Worm (Caenorhabditis elegans): ENCODE data around the gene pstk-1.

The pstk-1 gene

DNA sequence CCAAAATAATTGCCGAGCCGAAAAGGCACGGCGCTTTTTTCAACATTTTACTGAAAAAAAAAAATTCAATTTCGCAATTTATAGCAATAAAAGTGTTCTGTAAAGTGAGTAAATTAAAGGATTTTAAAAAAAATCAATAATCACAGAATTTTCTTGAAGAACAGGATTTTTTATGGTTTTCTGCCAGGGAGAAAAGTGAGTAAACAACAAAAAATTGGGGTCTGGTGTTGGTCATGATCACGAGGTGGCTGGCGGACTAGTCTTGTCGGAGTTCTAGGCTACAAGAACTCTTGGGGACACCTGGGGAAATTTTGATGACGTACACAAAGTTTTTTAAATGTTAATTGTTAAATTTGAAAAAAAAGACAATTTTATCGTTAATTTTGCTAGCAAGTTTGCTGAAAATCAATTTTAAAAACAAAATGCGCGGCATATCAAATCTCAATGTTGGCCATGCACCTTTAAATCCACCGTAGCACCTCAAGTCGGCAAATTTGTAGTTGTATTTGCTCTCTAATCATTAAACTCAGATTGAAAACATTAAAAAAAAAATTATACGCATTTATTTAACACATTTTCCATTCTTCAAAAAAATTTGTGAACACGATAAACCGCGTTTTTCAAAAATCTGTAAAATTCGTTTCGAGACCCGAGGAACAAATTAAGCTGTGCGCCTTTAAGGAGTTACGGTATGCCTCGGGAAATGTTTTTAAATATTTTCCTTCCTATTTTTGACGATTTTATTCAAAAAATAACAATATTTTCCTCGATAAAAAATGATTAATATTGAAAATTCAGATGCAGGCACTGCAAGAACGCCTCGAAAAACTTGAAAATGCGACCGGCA lies 9.4 kb upstream of the pstk-1 start, which contains the start of the genes scav-3 and Y49E10.21 (continued):
- TF ChIP-seq ceh-91 (GFP tag; IDR thresholded peaks at IDR 0.05) (peak; percentile 67; the same call in 1 of the 2 replicates), T26A5.8 (tag; optimal IDR thresholded peaks at IDR 0.05) (no peak), F33H1.4 (GFP tag; IDR thresholded peaks at IDR 0.05) (peak; percentile 94), F22D6.2 (tag; optimal IDR thresholded peaks at IDR 0.05) (no peak), athp-1 (tag; optimal IDR thresholded peaks at IDR 0.05) (peak; percentile 24), efl-1 (GFP tag; optimal IDR thresholded peaks at IDR 0.05) (peak; percentile 61), lsy-27 (tag; optimal IDR thresholded peaks at IDR 0.05; ENCODE audit: borderline replicate concordance, insufficient read depth) (no peak), nhr-80 (tag; optimal IDR thresholded peaks at IDR 0.05) (peak; percentile 67), pbrm-1 (GFP tag; IDR thresholded peaks at IDR 0.05) (0 out of 2 replicates have a peak, but pooled peaks have one; percentile 11), him-1 (tag; optimal IDR thresholded peaks at IDR 0.05) (peak; percentile 47)

- no peak for TF ChIP-seq egl-18 (GFP tag; IDR thresholded peaks at IDR 0.05)
- TF ChIP-seq ztf-28 (GFP tag; IDR thresholded peaks at IDR 0.05), result no peak
- no peak for TF ChIP-seq hsf-1 (GFP tag; IDR thresholded peaks at IDR 0.05)
- no peak for TF ChIP-seq die-1 (tag; optimal IDR thresholded peaks at IDR 0.05)
- no peak for TF ChIP-seq ceh-100 (GFP tag; IDR thresholded peaks at IDR 0.05)
- no peak for TF ChIP-seq nhr-120 (GFP tag; IDR thresholded peaks at IDR 0.05)
- TF ChIP-seq gei-17 (GFP tag; optimal IDR thresholded peaks at IDR 0.05), result no peak
- TF ChIP-seq snpc-3.4 (tag; optimal IDR thresholded peaks at IDR 0.05), result no peak
- no peak for TF ChIP-seq pha-4 (tag; optimal IDR thresholded peaks at IDR 0.05)
- TF ChIP-seq zfh-2 (GFP tag; conservative IDR thresholded peaks at IDR 0.05), result no peak
- no peak for TF ChIP-seq lin-26 (GFP tag; IDR thresholded peaks at IDR 0.05)
- no peak for TF ChIP-seq rec-8 (tag; optimal IDR thresholded peaks at IDR 0.05)
- no peak for TF ChIP-seq ztf-26 (tag; optimal IDR thresholded peaks at IDR 0.05)
Observed at ce11 chrIII:12458970-12459369, 7.4 kb upstream of the pstk-1 start.

- no peak for TF ChIP-seq akir-1 (GFP tag; optimal IDR thresholded peaks at IDR 0.05)
- TF ChIP-seq F39B2.1 (GFP tag; IDR thresholded peaks at IDR 0.05), result no peak
- no peak for TF ChIP-seq madf-6 (GFP tag; IDR thresholded peaks at IDR 0.05)
- TF ChIP-seq Y79H2A.3 (GFP tag; conservative IDR thresholded peaks at IDR 0.05), result no peak
- no peak for TF ChIP-seq zfh-2 (GFP tag; conservative IDR thresholded peaks at IDR 0.05)
- no peak for TF ChIP-seq hsf-1 (GFP tag; IDR thresholded peaks at IDR 0.05)
- TF ChIP-seq Y67H2A.10 (GFP tag; conservative IDR thresholded peaks at IDR 0.05), result no peak
- TF ChIP-seq hlh-26 (GFP tag; conservative IDR thresholded peaks at IDR 0.05), result no peak
- no peak for TF ChIP-seq T26A5.8 (tag; optimal IDR thresholded peaks at IDR 0.05)
- no peak for TF ChIP-seq nhr-80 (tag; optimal IDR thresholded peaks at IDR 0.05)
- TF ChIP-seq nfya-1 (tag; optimal IDR thresholded peaks at IDR 0.05; ENCODE audit: borderline replicate concordance, insufficient read depth), result no peak
- TF ChIP-seq bed-1 (GFP tag; IDR thresholded peaks at IDR 0.05), result no peak
- TF ChIP-seq atf-7 (tag; optimal IDR thresholded peaks at IDR 0.05), result no peak
- TF ChIP-seq ztf-18 (tag; optimal IDR thresholded peaks at IDR 0.05), result no peak
- no peak for TF ChIP-seq snpc-3.4 (tag; optimal IDR thresholded peaks at IDR 0.05)
- no peak for TF ChIP-seq ets-4 (GFP tag; optimal IDR thresholded peaks at IDR 0.05)
- TF ChIP-seq B0035.1 (tag; optimal IDR thresholded peaks at IDR 0.05), result no peak
Observed at ce11 chrIII:12468869-12469268, 2.5 kb downstream of the pstk-1 start, which contains the start of gene Y49E10.29. Gene Y49E10.29 (plus strand): TSS chrIII:12469169.
